Fruit fly (Drosophila melanogaster) whole organism, embryonic: ENCODE measurements around the gene CG4991.

Experiments used
- Awh ChIP-seq: fragments of 200-800 bp; sonication (Bioruptor generic); IDR thresholded peaks from 2 replicates; pipeline ENCODE4, ENCODE4 v1.3.6; 2022; ENCODE audit warnings: missing biosample characterization, missing genetic modification characterization
- B-H2 ChIP-seq: fragments of 200-800 bp; sonication (Bioruptor generic); optimal IDR thresholded peaks from 2 replicates; lab custom pipeline; 2018; ENCODE audit warnings: missing biosample characterization, mild to moderate bottlenecking, missing genetic modification characterization
- CG12769 ChIP-seq: fragments of 200-800 bp; sonication (Bioruptor generic); optimal IDR thresholded peaks from 2 replicates; lab custom pipeline; 2019; ENCODE audit warnings: missing biosample characterization, mild to moderate bottlenecking, missing genetic modification characterization, moderate library complexity
- CG14441 ChIP-seq: fragments of 200-800 bp; sonication (Bioruptor generic); IDR thresholded peaks from 2 replicates; pipeline ENCODE4 v1.3.6; 2022; ENCODE audit warnings: missing biosample characterization, missing genetic modification characterization
- CG14965 ChIP-seq: fragments of 200-800 bp; sonication (Bioruptor generic); optimal IDR thresholded peaks from 2 replicates; lab custom pipeline; 2016; ENCODE audit warnings: missing biosample characterization, missing genetic modification characterization, borderline replicate concordance
- CG1647 ChIP-seq: fragments of 200-800 bp; sonication (Bioruptor generic); optimal IDR thresholded peaks from 3 replicates; lab custom pipeline; 2016; ENCODE audit warnings: missing biosample characterization, missing genetic modification characterization
- CG16779 ChIP-seq: fragments of 200-800 bp; sonication (Bioruptor generic); IDR thresholded peaks from 2 replicates; pipeline ENCODE4 v1.3.6; 2022; ENCODE audit warnings: missing biosample characterization, missing genetic modification characterization
- CG17385 ChIP-seq: fragments of 200-800 bp; sonication (Bioruptor generic); optimal IDR thresholded peaks from 3 replicates; lab custom pipeline; 2018; ENCODE audit warnings: missing biosample characterization, mild to moderate bottlenecking, missing genetic modification characterization
- CG2678 ChIP-seq: fragments of 200-800 bp; sonication (Bioruptor generic); optimal IDR thresholded peaks from 3 replicates; lab custom pipeline; 2019; ENCODE audit warnings: missing biosample characterization, mild to moderate bottlenecking, missing genetic modification characterization, moderate library complexity
- CG3163 ChIP-seq: fragments of 200-800 bp; sonication (Bioruptor generic); optimal IDR thresholded peaks from 3 replicates; lab custom pipeline; 2016; ENCODE audit warnings: missing biosample characterization, missing genetic modification characterization
- CG33557 ChIP-seq: fragments of 200-800 bp; sonication (Bioruptor generic); optimal IDR thresholded peaks from 2 replicates; lab custom pipeline; 2019; ENCODE audit warnings: missing biosample characterization, mild to moderate bottlenecking, missing genetic modification characterization, moderate library complexity
- CG4360 ChIP-seq: fragments of 200-800 bp; sonication (Bioruptor generic); IDR thresholded peaks from 2 replicates; pipeline ENCODE4 v1.3.6; 2022; ENCODE audit warnings: missing biosample characterization, missing genetic modification characterization
- CG4854 ChIP-seq: fragments of 200-800 bp; sonication (Bioruptor generic); optimal IDR thresholded peaks from 2 replicates; lab custom pipeline; 2016; ENCODE audit warnings: missing biosample characterization, missing genetic modification characterization, inconsistent platforms
- CG9817 ChIP-seq: fragments of 200-800 bp; sonication (Bioruptor generic); optimal IDR thresholded peaks from 2 replicates; lab custom pipeline; 2018; ENCODE audit warnings: missing biosample characterization, mild to moderate bottlenecking, missing genetic modification characterization, moderate library complexity
- CG9876 ChIP-seq: fragments of 200-800 bp; sonication (Bioruptor generic); optimal IDR thresholded peaks from 2 replicates; lab custom pipeline; 2016; ENCODE audit warnings: missing biosample characterization, missing genetic modification characterization
- CTCF ChIP-seq: fragments of 200-800 bp; sonication (Bioruptor generic); optimal IDR thresholded peaks from 2 replicates; lab custom pipeline; 2017; ENCODE audit warnings: missing biosample characterization, mild to moderate bottlenecking, missing genetic modification characterization, moderate library complexity
- Chrac-16 ChIP-seq: fragments of 200-800 bp; sonication (Bioruptor generic); optimal IDR thresholded peaks from 3 replicates; lab custom pipeline; 2016; ENCODE audit warnings: missing biosample characterization, missing genetic modification characterization
- CkIIα-i1 ChIP-seq: fragments of 200-800 bp; sonication (Bioruptor generic); IDR thresholded peaks from 2 replicates; pipeline ENCODE4 v1.3.6; 2022; ENCODE audit warnings: missing biosample characterization, missing genetic modification characterization
- D19A ChIP-seq: fragments of 200-800 bp; optimal IDR thresholded peaks from 3 replicates; lab custom pipeline; 2019; ENCODE audit warnings: missing biosample characterization, mild to moderate bottlenecking, missing genetic modification characterization, moderate library complexity
- Deaf1 ChIP-seq: fragments of 200-800 bp; optimal IDR thresholded peaks from 3 replicates; lab custom pipeline; 2019; ENCODE audit warnings: missing biosample characterization, mild to moderate bottlenecking, missing genetic modification characterization, moderate library complexity
- H15 ChIP-seq: fragments of 200-800 bp; sonication (Bioruptor generic); IDR thresholded peaks from 3 replicates; pipeline ENCODE4 v1.3.6; 2022; ENCODE audit warnings: missing biosample characterization, missing genetic modification characterization
- HLHmδ ChIP-seq: fragments of 200-800 bp; sonication (Bioruptor generic); optimal IDR thresholded peaks from 2 replicates; lab custom pipeline; 2018; ENCODE audit warnings: missing biosample characterization, mild to moderate bottlenecking, missing genetic modification characterization, moderate library complexity
- NfI ChIP-seq: fragments of 200-800 bp; sonication (Bioruptor generic); optimal IDR thresholded peaks from 3 replicates; lab custom pipeline; 2018; ENCODE audit warnings: missing biosample characterization, mild to moderate bottlenecking, missing genetic modification characterization, moderate library complexity
- Pdp1 ChIP-seq, 2 experiments: fragments of 200-800 bp; sonication (Bioruptor generic); optimal IDR thresholded peaks; 3 replicates each; lab custom pipeline; 2016; ENCODE audit warnings: missing biosample characterization in 2 of 2, missing genetic modification characterization in 2 of 2, mild to moderate bottlenecking in 1 of 2, moderate library complexity in 1 of 2
- az2 ChIP-seq: fragments of 200-800 bp; sonication (Bioruptor generic); optimal IDR thresholded peaks from 3 replicates; lab custom pipeline; 2016; ENCODE audit warnings: missing biosample characterization, missing genetic modification characterization
- cas ChIP-seq: fragments of 200-800 bp; sonication (Bioruptor generic); IDR thresholded peaks from 2 replicates; pipeline ENCODE4 v1.3.6; 2022; ENCODE audit warnings: missing biosample characterization, missing genetic modification characterization
- cato ChIP-seq: fragments of 200-800 bp; sonication (Bioruptor generic); optimal IDR thresholded peaks from 2 replicates; lab custom pipeline; 2016; ENCODE audit warnings: missing biosample characterization, missing genetic modification characterization, borderline replicate concordance
- cg ChIP-seq: fragments of 200-800 bp; sonication (Bioruptor generic); optimal IDR thresholded peaks from 3 replicates; lab custom pipeline; 2019; ENCODE audit warnings: missing biosample characterization, mild to moderate bottlenecking, missing genetic modification characterization, moderate library complexity
- chinmo ChIP-seq: fragments of 200-800 bp; sonication (Bioruptor generic); IDR thresholded peaks from 4 replicates; pipeline ENCODE4 v1.3.6; 2022; ENCODE audit warnings: missing biosample characterization, missing genetic modification characterization; ENCODE audit not compliant: partially characterized antibody
- ewg ChIP-seq: fragments of 200-800 bp; sonication (Bioruptor generic); optimal IDR thresholded peaks from 3 replicates; lab custom pipeline; 2017; ENCODE audit warnings: mild to moderate bottlenecking, missing biosample characterization, missing genetic modification reagents, missing genetic modification characterization
- fu2 ChIP-seq: fragments of 200-800 bp; sonication (Bioruptor generic); optimal IDR thresholded peaks from 2 replicates; lab custom pipeline; 2016; ENCODE audit warnings: missing biosample characterization, missing genetic modification characterization
- gfzf ChIP-seq: fragments of 200-800 bp; sonication (Bioruptor generic); optimal IDR thresholded peaks from 2 replicates; lab custom pipeline; 2016; ENCODE audit warnings: missing biosample characterization, mild to moderate bottlenecking, missing genetic modification characterization, moderate library complexity
- gsb ChIP-seq: fragments of 200-800 bp; sonication (Bioruptor generic); IDR thresholded peaks from 2 replicates; pipeline ENCODE4 v1.3.6; 2022; ENCODE audit warnings: missing biosample characterization, missing genetic modification characterization
- her ChIP-seq: fragments of 200-800 bp; sonication (Bioruptor generic); optimal IDR thresholded peaks from 2 replicates; lab custom pipeline; 2016; ENCODE audit warnings: missing biosample characterization, missing genetic modification characterization
- hth ChIP-seq: fragments of >200 bp; optimal IDR thresholded peaks from 2 replicates; lab custom pipeline; 2017; ENCODE audit warnings: inconsistent platforms
- jigr1 ChIP-seq: fragments of 200-800 bp; sonication (Bioruptor generic); IDR thresholded peaks from 3 replicates; pipeline ENCODE4 v1.3.6; 2022; ENCODE audit warnings: missing biosample characterization, missing genetic modification characterization
- jumu ChIP-seq: fragments of 200-800 bp; sonication (Bioruptor generic); optimal IDR thresholded peaks from 3 replicates; lab custom pipeline; 2016; ENCODE audit warnings: missing biosample characterization, missing genetic modification characterization
- lab ChIP-seq: fragments of 200-800 bp; sonication (Bioruptor generic); optimal IDR thresholded peaks from 3 replicates; lab custom pipeline; 2017; ENCODE audit warnings: missing biosample characterization, missing genetic modification characterization, mild to moderate bottlenecking, moderate library complexity, missing genetic modification reagents
- lmd ChIP-seq: fragments of 200-800 bp; sonication (Bioruptor generic); IDR thresholded peaks from 2 replicates; pipeline ENCODE4 v1.3.6; 2022; ENCODE audit warnings: missing biosample characterization, missing genetic modification characterization
- mirr ChIP-seq: fragments of 200-800 bp; sonication (Bioruptor generic); optimal IDR thresholded peaks from 3 replicates; lab custom pipeline; 2018; ENCODE audit warnings: missing biosample characterization, mild to moderate bottlenecking, missing genetic modification characterization
- mld ChIP-seq: fragments of 200-800 bp; sonication (Bioruptor generic); IDR thresholded peaks from 3 replicates; pipeline ENCODE4 v1.3.6; 2022; ENCODE audit warnings: missing biosample characterization, missing genetic modification characterization; ENCODE audit not compliant: partially characterized antibody
- org-1 ChIP-seq: fragments of 200-800 bp; sonication (Bioruptor generic); optimal IDR thresholded peaks from 2 replicates; lab custom pipeline; 2017; ENCODE audit warnings: missing biosample characterization, missing genetic modification characterization
- psq ChIP-seq: fragments of 200-800 bp; sonication (Bioruptor generic); optimal IDR thresholded peaks from 2 replicates; lab custom pipeline; 2017; ENCODE audit warnings: missing biosample characterization, missing genetic modification characterization
- sd ChIP-seq: fragments of 200-800 bp; sonication (Bioruptor generic); optimal IDR thresholded peaks from 3 replicates; lab custom pipeline; 2018; ENCODE audit warnings: missing biosample characterization, mild to moderate bottlenecking, missing genetic modification characterization, moderate library complexity
- sens ChIP-seq: fragments of 200-800 bp; sonication (Bioruptor generic); peaks from one replicate; lab custom pipeline; 2016; ENCODE audit warnings: missing biosample characterization, missing genetic modification characterization
- sima ChIP-seq: fragments of 200-800 bp; sonication (Bioruptor generic); optimal IDR thresholded peaks from 2 replicates; lab custom pipeline; 2016; ENCODE audit warnings: missing biosample characterization, missing genetic modification characterization
- slou ChIP-seq: fragments of 200-800 bp; sonication (Bioruptor generic); optimal IDR thresholded peaks from 3 replicates; lab custom pipeline; 2016; ENCODE audit warnings: missing biosample characterization, missing genetic modification characterization
- sug ChIP-seq: fragments of 200-800 bp; optimal IDR thresholded peaks from 2 replicates; lab custom pipeline; 2019; ENCODE audit warnings: missing biosample characterization, mild to moderate bottlenecking, missing genetic modification characterization, moderate library complexity
- tna ChIP-seq: fragments of 200-800 bp; sonication (Bioruptor generic); IDR thresholded peaks from 2 replicates; pipeline ENCODE4 v1.3.6; 2022; ENCODE audit warnings: missing biosample characterization, missing genetic modification characterization; ENCODE audit not compliant: partially characterized antibody
- twi ChIP-seq: fragments of 200-800 bp; optimal IDR thresholded peaks from 2 replicates; lab custom pipeline; 2019; ENCODE audit warnings: missing biosample characterization, mild to moderate bottlenecking, missing genetic modification characterization, moderate library complexity

CG4991 gene

DNA sequence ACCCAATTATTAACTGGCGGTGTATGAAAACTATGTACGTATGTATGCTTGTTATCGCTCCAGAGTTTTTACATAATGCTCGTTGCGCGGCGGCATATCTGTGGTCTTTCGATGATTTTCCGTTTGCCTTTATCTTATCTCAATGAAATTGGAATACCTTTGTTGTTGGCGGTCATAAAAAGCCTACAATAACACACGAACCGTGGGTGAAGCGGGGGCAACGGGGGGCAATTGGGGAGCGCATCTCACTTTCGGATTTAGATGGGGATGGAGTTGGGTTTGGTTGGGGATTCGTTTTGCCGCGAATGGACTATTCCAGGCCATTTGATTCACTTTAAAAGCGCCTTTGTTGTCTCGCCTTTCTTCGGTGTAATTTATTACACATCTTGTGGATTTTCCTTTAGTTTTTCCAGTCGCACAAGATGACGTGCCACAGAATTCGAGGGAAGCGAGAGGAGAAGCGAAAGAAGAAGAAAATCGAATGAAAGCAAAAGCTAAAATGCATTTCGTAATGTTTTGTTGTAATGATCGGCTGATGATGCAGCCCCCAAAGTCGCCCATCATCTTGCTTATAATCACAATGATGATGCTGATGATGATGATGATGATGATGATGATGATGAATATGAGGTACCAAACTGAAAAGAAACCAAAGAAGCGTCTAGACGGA is 30.9 kb downstream of the CG4991 start (continued):
- no peak for TF ChIP-seq CG3163 (GFP tag; lab: Kevin White, UChicago)
- TF ChIP-seq org-1: no peak
- TF ChIP-seq chinmo (GFP tag; lab: Robert Waterston, UW): 0 out of 4 replicates have a peak, but pooled peaks have one; percentile 43
- no peak for TF ChIP-seq lmd
- peak; percentile 6 for TF ChIP-seq CG33557 (GFP tag; lab: Kevin White, UChicago)
- TF ChIP-seq sug: peak; percentile 49
- TF ChIP-seq CG17385 (GFP tag; lab: Kevin White, UChicago): peak; percentile 67
- peak; percentile 46; the same call in 1 of the 2 replicates for TF ChIP-seq CG4360
- no peak for TF ChIP-seq CG2678 (tag; lab: Kevin White, UChicago)
- no peak for TF ChIP-seq az2
- no peak for TF ChIP-seq CG1647 (GFP tag; lab: Kevin White, UChicago)
- no peak for TF ChIP-seq H15
- TF ChIP-seq hth: no peak
- TF ChIP-seq Pdp1 (GFP tag; optimal IDR thresholded peaks at IDR 0.05; lab: Kevin White, UChicago): peak in 1 of 2 experiments; percentile 74
- TF ChIP-seq NfI (GFP tag; lab: Kevin White, UChicago): no peak
- TF ChIP-seq CG12769 (tag; lab: Kevin White, UChicago): peak; percentile 29
- TF ChIP-seq cas (GFP tag; lab: Robert Waterston, UW): no peak
- peak; percentile 31 for TF ChIP-seq sens (GFP tag; lab: Kevin White, UChicago)
- TF ChIP-seq mirr (GFP tag; lab: Kevin White, UChicago): peak; percentile 29
- no peak for TF ChIP-seq CG14441 (GFP tag; lab: Robert Waterston, UW)
- peak; percentile 37 for TF ChIP-seq lab
- no peak for TF ChIP-seq CG4854
- peak; percentile 0 for TF ChIP-seq cg (GFP tag; lab: Kevin White, UChicago)
- peak; percentile 48 for TF ChIP-seq sd (tag; lab: Kevin White, UChicago)
- no peak for TF ChIP-seq CkIIα-i1 (GFP tag; lab: Robert Waterston, UW)

DNA sequence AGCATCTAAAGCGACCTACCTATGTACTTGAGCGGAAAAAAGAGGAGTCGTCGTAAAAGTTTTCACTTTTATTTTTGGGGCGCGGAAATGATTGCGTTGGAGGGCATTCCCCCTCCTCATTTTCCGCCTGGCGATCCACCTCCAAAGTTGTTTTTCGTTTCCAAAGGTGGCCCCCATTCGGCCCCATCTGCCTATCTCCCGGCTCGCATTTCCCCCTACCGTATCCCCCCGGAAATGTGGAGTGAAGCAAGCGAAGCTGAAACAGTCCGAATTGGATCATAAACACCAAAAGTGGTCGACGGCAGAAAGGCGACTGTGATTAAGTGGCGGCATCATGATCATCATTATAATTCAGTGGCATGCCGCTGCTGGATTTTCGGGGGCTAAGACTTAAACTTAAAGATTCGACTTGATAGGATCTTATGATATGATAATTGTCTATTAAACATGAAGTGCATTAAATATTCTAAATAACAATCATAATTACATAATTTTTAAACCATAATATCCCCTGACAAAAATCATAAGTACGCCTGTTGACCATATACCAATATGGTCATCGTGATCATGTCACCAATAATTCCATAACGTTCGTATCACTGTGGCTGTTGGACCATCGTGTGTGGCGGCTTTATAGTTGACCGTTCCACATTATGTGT is 32.0 kb downstream of the CG4991 start:
- TF ChIP-seq gsb (GFP tag; lab: Robert Waterston, UW) (0 out of 2 replicates have a peak, but pooled peaks have one; percentile 19), tna (GFP tag; lab: Robert Waterston, UW) (no peak), twi (tag; lab: Kevin White, UChicago) (no peak), Chrac-16 (peak; percentile 33), CG16779 (GFP tag; lab: Robert Waterston, UW) (peak; percentile 47; the same call in 1 of the 2 replicates), CG9876 (GFP tag; lab: Kevin White, UChicago) (no peak), jumu (GFP tag; lab: Kevin White, UChicago) (peak; percentile 21), CG9817 (tag; lab: Kevin White, UChicago) (peak; percentile 72), psq (GFP tag; lab: Kevin White, UChicago) (no peak), D19A (peak; percentile 63), her (GFP tag; lab: Kevin White, UChicago) (no peak), CG14965 (no peak), jigr1 (peak; percentile 17; the same call in 1 of the 3 replicates), Deaf1 (peak; percentile 35), CTCF (GFP tag; lab: Kevin White, UChicago) (no peak), ewg (GFP tag; lab: Kevin White, UChicago) (peak; percentile 46), slou (GFP tag; lab: Kevin White, UChicago) (peak; percentile 30), B-H2 (GFP tag; lab: Kevin White, UChicago) (no peak), cato (GFP tag; lab: Kevin White, UChicago) (peak; percentile 31), gfzf (GFP tag; lab: Kevin White, UChicago) (no peak), mld (GFP tag; lab: Robert Waterston, UW) (no peak), sima (no peak), HLHmδ (GFP tag; lab: Kevin White, UChicago) (no peak), Awh (peak; percentile 41; the same call in 1 of the 2 replicates), fu2 (GFP tag; lab: Kevin White, UChicago) (no peak)
